Fruit fly (Drosophila melanogaster): ENCODE results near the gene stnB.

Gene stnB

DNA sequence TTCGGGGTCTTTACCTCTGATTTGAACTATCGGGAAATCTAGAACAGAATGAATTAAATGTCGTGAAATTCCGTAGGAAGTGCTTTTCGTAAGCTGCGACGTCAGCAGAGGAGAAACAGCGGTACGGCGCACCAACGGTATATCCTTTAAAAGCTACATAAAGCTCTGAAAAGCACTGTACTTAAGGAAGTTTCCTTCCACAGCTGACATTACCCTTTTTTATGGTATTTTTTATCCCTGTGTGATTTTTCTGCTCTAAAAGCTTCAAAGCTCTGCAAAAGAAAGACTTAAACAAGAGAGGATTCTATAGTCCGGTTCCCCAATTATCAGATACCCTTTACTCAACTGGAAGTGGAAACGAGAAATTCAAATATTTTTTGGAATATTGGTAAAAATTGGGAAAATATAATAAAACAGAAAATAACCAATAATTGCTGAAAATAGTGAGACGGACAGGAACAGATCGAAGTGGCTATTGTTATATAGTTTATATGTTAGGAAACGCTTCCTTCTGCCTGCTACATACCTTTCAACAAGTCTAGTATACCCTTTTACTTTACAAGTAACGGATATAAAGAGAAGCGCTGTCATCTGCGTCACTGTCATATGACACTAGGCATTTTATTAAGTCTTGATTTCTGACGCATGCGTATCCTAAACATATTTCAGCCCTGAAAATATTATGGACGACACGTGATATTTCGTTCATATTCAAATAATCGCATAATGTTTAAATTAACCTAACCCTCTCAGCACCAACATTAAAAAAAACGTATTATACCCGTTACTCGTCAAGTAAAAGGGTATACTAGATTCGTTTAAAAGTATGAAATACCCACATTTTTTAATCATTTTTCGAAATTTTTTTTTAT is at the start of gene stnB, which contains the start of gene stnA:
TSS of gene stnB (minus strand) at position 51 of the 872 bp plus-strand sequence.
TSS of gene stnA (minus strand) at position 51 of the 872 bp plus-strand sequence.
- TF ChIP-seq CTCF (optimal IDR thresholded peaks at IDR 0.05), result no peak
- TF ChIP-seq CG8478 (optimal IDR thresholded peaks at IDR 0.05), result no peak

DNA sequence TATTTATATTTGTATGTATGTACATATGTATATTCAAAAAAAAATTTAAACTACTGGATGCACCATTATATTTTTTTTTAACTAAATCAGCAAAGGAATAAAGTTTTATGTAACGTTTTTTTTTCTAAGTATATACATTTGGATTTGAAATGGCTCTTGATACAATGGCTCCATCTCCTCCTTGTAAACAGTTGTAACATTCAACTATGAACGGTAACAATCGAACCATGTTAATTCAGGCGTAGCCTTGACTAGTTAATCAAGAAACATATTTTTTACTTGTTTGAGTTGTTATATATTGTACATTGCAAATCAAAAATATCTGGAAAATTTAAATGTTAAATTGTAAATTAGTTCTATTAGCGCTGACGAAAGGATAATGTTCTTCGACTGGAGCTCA is 31.3 kb upstream of the stnB start, which contains the start of gene CG12061:
TSS of gene CG12061 (plus strand) at position 301 of the 400 bp plus-strand sequence.
- TF ChIP-seq CTCF (optimal IDR thresholded peaks at IDR 0.05), result no peak
- TF ChIP-seq CG8478 (optimal IDR thresholded peaks at IDR 0.05), result no peak

DNA sequence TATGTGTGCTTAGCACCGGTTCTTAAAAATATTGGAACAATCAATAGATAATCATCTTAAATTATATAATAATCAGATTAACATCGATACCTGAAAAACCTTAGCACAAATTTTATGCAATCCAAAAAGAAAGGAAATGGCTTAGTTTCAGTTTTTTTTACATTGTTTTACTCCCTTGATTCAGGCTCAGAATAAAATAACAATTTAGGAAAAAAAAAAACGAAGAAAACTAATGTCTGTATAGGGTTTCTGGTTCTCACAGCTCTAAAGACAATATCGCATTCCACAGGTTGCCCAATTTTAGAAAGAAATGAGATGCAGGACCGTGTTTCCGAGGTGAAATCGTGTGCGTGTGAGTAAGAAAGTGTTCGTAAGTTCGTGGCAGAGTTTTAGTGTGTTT is 18.1 kb upstream of the stnB start, which contains the start of gene zyd:
TSS of gene zyd (plus strand) at position 301 of the 400 bp plus-strand sequence.
- TF ChIP-seq CG8478 (optimal IDR thresholded peaks at IDR 0.05) (no peak), CTCF (optimal IDR thresholded peaks at IDR 0.05) (no peak)

DNA sequence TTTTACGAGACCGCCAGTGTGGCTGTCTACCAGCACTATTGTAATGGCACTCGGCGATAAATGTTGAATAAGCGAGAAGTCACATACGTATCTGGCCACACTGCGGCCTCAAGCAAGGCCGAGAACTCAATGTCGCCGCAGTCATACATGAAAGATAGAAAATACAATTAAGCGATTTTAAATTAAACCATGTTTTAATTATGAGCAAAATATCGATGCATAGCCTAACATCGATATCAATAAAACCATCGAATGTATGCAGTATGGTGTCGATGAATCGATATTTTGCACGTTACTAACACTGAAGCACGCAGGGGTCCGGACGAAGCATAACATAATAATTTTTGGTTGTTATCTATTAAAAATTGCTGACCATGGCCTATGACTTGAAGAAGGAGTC is 8.8 kb upstream of the stnB start, which contains the start of the genes Rab21 and Coa7:
TSS of gene Rab21 (minus strand) at position 202 of the 400 bp plus-strand sequence.
TSS of gene Coa7 (plus strand) at position 288 of the 400 bp plus-strand sequence.
- TF ChIP-seq CTCF (optimal IDR thresholded peaks at IDR 0.05) (no peak), CG8478 (optimal IDR thresholded peaks at IDR 0.05) (no peak)

DNA sequence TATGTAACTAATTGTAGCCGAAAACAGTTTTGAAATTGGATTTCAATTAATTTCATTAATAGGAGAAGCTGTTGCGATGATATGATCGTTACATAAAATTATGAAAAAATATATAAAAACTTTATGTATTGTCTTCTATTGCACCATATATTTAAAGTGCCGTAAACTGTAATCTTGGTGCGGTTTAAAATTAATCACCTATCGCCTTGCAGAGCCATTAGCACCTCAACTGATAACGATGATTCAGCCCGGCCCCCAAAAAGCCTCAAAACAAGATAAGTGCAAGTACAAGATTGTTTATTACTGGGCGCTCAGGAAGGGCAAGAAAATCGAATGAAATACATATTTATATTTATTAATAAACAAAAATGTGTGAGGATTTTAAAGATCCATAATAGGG is 7.4 kb upstream of the stnB start:
- no peak for TF ChIP-seq CG8478 (optimal IDR thresholded peaks at IDR 0.05)
- TF ChIP-seq CTCF (optimal IDR thresholded peaks at IDR 0.05), result no peak

DNA sequence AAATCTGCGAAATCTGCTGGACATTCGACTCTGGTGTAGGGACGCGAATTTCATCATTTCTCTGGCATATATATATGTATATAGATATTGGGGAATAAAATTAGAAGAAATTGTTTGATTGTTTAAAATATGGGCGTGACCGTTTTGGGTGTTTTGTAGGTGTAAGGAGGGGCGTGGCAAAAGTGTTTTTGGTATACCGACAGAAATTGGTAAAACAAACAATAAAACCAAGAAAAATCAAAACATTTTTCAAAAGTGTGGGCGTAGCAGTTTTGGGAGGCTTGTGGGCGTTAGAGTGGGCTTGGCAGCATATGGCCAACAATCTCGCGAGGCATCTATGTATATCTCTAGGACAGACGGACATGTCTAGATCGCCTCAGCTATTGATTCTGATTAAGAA is 6.8 kb upstream of the stnB start, which contains the start of gene FucTC:
TSS of gene FucTC (minus strand) at position 101 of the 400 bp plus-strand sequence.
- TF ChIP-seq CG8478 (optimal IDR thresholded peaks at IDR 0.05), result no peak
- TF ChIP-seq CTCF (optimal IDR thresholded peaks at IDR 0.05), result no peak

DNA sequence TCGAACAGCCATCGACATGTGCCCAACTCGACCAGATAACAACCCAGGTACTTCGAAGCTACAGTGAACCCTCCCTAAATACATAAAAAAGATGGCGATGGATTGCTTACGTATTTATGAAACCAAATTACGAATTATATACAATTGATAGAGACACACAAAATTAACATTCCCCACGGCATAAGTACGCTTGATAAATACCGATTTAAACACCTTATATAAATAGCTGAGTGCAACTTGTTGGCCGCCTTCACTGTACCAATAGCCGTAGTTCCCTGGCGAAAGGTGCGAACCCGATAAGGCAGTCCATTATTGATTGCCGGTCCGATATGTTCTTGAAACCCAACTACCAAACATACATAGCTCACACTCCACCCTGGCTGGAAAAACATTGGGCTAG is 6.2 kb upstream of the stnB start:
- no peak for TF ChIP-seq CTCF (optimal IDR thresholded peaks at IDR 0.05)
- TF ChIP-seq CG8478 (optimal IDR thresholded peaks at IDR 0.05), result no peak

DNA sequence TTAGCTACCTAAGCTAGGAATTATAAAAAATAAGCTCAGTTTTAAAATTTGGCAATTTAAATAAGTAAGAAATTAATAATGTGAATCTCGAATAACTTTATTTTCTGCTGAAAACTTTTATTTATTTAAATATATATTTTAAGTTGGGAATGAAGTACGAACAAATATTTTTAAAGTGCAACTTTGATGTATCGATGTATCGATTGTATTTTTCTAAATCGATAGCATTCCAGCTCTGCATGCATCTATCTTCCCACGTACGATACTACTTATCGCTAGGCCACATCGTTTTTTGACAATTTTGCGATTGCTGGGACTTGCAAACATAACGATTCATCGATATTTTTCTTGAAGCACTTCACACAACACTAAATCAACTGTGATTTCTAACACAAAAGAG is 3.0 kb upstream of the stnB start:
- TF ChIP-seq CG8478 (optimal IDR thresholded peaks at IDR 0.05), result no peak
- TF ChIP-seq CTCF (optimal IDR thresholded peaks at IDR 0.05), result no peak

DNA sequence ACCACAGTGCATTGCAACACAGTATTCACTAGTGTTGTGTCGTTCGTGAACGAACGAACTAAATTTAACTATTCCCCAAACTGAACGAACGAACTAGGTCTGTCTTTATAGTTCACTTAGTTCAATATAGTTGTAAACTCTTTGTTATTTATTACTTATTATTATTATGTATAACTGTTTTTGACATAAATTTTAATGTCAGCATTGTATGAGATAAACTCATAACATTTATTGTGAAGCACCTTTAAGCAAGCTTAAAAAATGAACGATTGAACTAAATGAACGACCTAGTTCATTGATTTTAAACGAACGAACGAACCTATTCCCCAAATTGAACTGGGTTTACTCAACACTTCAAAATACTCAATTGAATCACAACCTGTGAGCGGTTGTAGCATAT is 2.5 kb upstream of the stnB start:
- TF ChIP-seq CG8478 (optimal IDR thresholded peaks at IDR 0.05) (no peak), CTCF (optimal IDR thresholded peaks at IDR 0.05) (no peak)

DNA sequence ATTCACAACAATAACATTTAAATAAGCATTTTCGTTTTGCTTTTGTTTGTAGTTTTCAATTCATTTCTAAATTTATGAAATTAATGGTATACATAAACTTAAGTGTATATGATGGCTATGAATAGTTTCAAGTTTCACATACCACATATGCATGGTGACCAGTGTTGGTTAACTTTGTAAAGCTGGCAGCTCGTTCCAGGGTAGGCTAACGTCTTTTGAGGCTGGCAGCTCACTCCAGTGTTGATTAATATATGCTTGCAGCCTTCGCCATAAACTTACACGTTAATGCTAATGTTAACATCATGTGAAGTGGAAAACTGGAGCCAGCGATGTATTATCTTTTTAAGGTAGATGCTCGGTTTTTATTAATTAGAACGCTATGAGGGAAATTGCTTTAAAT is 22.9 kb downstream of the stnB start:
- TF ChIP-seq CG8478 (optimal IDR thresholded peaks at IDR 0.05), result no peak
- TF ChIP-seq CTCF (optimal IDR thresholded peaks at IDR 0.05), result no peak

DNA sequence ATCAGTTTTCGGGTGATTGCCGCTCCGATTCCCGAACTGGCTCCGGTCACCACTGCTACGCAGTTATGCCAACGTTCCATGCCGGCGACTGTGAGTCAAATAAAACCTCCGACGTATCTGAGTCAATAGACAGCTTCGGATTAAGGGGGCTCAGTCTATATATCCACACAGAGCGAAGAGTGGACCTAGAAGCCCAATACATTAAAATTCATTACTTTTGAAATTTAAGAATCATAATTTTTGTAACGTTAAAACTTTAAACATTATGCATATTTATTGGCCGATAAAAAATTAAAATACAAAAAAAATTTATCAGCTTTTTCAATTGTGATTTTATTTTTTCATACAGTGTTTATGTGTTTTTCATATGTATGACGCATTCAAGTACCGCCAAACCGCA is 42.2 kb downstream of the stnB start, which contains the start of gene CG40485:
TSS of gene CG40485 (minus strand) at position 101 of the 400 bp plus-strand sequence.
- TF ChIP-seq CTCF (optimal IDR thresholded peaks at IDR 0.05) (no peak), CG8478 (optimal IDR thresholded peaks at IDR 0.05) (no peak)

DNA sequence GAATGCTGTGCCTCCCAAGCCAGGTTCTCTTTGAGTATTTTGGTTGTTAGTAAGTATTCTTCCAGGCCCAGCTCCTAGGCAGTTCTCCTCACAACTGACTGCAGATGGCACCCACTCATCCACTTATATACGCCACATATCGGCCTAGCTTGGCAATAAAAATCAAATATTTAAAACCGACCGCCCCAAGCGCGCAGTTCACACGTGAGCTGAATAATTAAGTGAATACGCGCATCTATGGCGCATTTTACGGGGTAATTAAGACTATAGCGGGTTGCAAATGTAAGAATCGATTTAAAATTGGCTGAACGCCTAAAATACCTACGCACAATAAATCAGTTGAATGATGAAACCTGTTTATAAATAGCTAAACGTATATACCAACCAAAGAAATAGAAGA is 44.5 kb downstream of the stnB start, which contains the start of gene CG40486:
TSS of gene CG40486 (minus strand) at position 101 of the 400 bp plus-strand sequence.
- TF ChIP-seq CTCF (optimal IDR thresholded peaks at IDR 0.05), result no peak
- TF ChIP-seq CG8478 (optimal IDR thresholded peaks at IDR 0.05), result no peak

DNA sequence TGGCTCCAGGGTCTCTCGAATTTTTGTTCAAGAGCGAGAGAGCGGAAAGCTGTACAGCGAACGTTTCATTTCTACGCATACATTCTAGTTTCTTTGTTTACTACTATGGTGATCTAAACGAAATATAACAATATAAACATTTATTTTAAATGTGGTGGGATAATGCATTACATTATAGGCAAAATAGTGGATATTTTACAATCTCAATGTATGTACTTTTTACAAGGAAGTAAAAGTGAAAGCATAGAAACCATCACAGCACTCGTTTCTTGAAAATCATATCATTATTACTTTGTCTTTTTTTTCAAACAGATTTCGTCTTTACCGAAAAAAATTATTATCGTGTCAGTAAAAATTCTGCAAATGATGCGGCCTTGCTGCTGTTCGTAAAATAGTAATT is 59.4 kb downstream of the stnB start, which contains the start of gene Cnep1r1:
TSS of gene Cnep1r1 (plus strand) at position 301 of the 400 bp plus-strand sequence.
- TF ChIP-seq CG8478 (optimal IDR thresholded peaks at IDR 0.05) (no peak), CTCF (optimal IDR thresholded peaks at IDR 0.05) (no peak)

Data from S2 (cell line).